Fruit fly (Drosophila melanogaster): ENCODE results near the gene CG34393.

dm6 chr2L:3145470-3145869 is 54.8 kb downstream of the CG34393 start, which contains the start of gene ND-B14.5B:
- TF ChIP-seq pan (optimal IDR thresholded peaks at IDR 0.05) (no peak), Hr83 (GFP tag; optimal IDR thresholded peaks at IDR 0.05; ENCODE audit: poor library complexity, severe bottlenecking) (no peak), br (GFP tag; optimal IDR thresholded peaks at IDR 0.05) (no peak), Sp1 (GFP tag; optimal IDR thresholded peaks at IDR 0.05) (no peak), GATAd (GFP tag; optimal IDR thresholded peaks at IDR 0.05) (no peak), usp (GFP tag; optimal IDR thresholded peaks at IDR 0.05) (no peak), HLH106 (tag; optimal IDR thresholded peaks at IDR 0.05) (no peak), OdsH (GFP tag; optimal IDR thresholded peaks at IDR 0.05) (no peak)

Measured in whole organism, wandering third instar larva.